Fruit fly (Drosophila melanogaster): ENCODE measurements around the gene schuy.

schuy gene

DNA sequence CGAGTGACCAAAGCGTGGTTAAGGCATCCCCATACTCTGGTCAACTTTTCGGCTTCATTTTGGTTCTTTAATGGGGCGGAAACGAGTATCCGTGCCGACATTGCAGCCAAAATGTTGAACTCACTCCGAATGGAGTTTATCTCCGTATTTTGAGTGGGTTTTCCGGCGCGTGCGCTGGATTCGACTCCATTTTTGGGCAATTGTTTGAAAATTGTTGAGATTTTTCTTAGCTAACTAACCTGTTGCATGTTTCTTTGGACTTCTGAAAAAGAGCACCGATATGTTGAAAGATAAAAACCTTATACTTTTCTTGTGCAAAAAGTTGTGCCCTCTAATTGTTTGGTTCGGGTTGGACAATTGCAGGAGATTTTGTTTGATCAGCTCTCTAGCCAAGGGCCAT, 50.7 kb downstream of the schuy start:
- peak; percentile 2 for TF ChIP-seq ewg (GFP tag; optimal IDR thresholded peaks at IDR 0.05)
- peak; percentile 90 for TF ChIP-seq z (GFP tag; IDR thresholded peaks at IDR 0.05)
- TF ChIP-seq scrt (GFP tag; optimal IDR thresholded peaks at IDR 0.05): peak; percentile 76
- TF ChIP-seq H15 (GFP tag; IDR thresholded peaks at IDR 0.05): no peak

Measured in whole organism, embryonic.